Worm (Caenorhabditis elegans) whole organism, L1 larva: ENCODE data around the gene dhs-11.
A peak's percentile ranks its signal among the peaks of the same experiment; 100 is the strongest.

ENCODE experiments used
- ama-1 ChIP-seq: fragments of 150-350 bp; optimal IDR thresholded peaks from 2 replicates; lab custom pipeline; 2014
- lir-3 ChIP-seq: sonication (generic microtip); optimal IDR thresholded peaks from 2 replicates; lab custom pipeline; 2016; ENCODE audit warnings: mild to moderate bottlenecking, missing genetic modification characterization, moderate library complexity, missing compliant biosample characterization; ENCODE audit not compliant: poor library complexity
- mab-9 ChIP-seq: fragments of 200-800 bp; sonication (Bioruptor generic); IDR thresholded peaks from 2 replicates; pipeline ENCODE4 v1.3.6; 2022; ENCODE audit warnings: missing genetic modification reagents, missing genetic modification characterization, missing compliant biosample characterization
- tlp-1 ChIP-seq: fragments of 150-350 bp; optimal IDR thresholded peaks from 2 replicates; lab custom pipeline; 2014; ENCODE audit warnings: missing biosample characterization, missing genetic modification characterization
- unc-130 ChIP-seq: fragments of 150-350 bp; optimal IDR thresholded peaks from 2 replicates; lab custom pipeline; 2017; ENCODE audit warnings: missing biosample characterization, missing genetic modification characterization, inconsistent platforms
- unc-62 ChIP-seq: fragments of 150-350 bp; optimal IDR thresholded peaks from 2 replicates; lab custom pipeline; 2014; ENCODE audit warnings: missing biosample characterization, missing genetic modification reagents, missing genetic modification characterization

DNA sequence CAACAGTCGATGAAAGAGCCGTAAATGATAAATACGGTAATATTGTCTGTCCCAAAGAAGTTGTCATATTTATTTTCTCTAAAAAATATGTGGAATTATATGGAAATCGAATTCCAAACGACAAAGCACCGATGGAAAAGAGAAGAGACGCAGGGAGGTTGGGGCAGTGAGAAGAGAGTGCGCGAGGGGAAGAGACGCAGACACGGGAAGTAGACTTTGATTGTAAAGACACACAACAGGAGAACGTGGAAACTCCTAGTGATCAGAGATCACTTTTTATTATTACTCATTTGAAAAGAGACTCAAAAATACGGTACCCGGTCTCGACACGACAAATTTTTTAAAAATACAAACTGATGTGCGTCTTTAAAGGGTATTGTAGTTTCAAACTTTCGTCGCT, 14.3 kb downstream of the dhs-11 start:
- TF ChIP-seq mab-9 = no peak
- TF ChIP-seq ama-1 = no peak
- TF ChIP-seq tlp-1 (tag; lab: Kevin White, UChicago) = no peak
- peak; percentile 8 for TF ChIP-seq lir-3
- TF ChIP-seq unc-62 (GFP tag; lab: Kevin White, UChicago) = no peak
- no peak for TF ChIP-seq unc-130
